Worm (Caenorhabditis elegans): ENCODE data around the gene T08G2.2.

Gene T08G2.2

DNA sequence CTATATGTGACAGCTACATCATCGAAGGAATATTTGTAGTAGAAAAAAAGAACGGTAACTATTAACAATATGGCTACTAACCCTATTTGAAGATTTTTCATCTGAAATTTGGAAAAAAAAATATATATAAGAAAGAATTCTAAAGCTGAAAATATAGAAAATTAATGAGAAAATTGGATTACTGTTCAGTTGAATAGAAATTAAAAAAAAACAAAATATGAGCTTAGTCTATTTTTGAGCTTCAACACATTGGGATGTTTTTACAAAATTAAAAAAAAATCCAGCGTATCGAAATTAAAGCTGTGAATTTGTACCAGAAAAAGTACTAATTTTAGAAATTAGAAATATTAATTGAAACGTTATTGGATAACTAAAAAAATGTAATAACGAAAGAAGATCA lies at the start of gene T08G2.2:
T08G2.2 (minus strand) TSS at position 101 of the 400 bp plus-strand sequence.
- no peak for TF ChIP-seq ceh-16 (tag; optimal IDR thresholded peaks at IDR 0.05)

DNA sequence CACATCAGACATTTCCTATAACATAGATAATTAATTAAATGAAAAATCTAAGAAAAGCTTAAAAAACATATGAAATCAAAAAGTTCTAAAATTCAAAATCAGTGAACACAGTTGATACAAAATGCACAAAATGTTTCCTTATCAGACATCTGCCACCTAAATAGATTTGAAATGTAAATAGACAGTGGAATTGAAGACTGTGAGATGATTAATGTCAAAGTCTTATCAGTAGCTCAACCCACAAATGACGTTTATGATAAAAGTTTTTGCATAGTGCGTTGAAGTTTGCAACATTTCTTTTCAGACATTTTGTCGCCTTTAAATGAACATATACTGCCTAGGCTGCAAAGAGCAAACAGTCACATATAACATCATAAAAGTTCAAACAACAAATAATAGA lies 47.6 kb upstream of the T08G2.2 start, which contains the start of gene Y40C7B.4:
Y40C7B.4 (minus strand) TSS at position 19 of the 400 bp plus-strand sequence.
- TF ChIP-seq ama-1 (optimal IDR thresholded peaks at IDR 0.05) (no peak), nhr-67 (tag; optimal IDR thresholded peaks at IDR 0.05) (no peak), elt-2 (tag; optimal IDR thresholded peaks at IDR 0.05) (peak; percentile 97), mdl-1 (tag; optimal IDR thresholded peaks at IDR 0.05) (no peak), jun-1 (tag; optimal IDR thresholded peaks at IDR 0.05) (peak; percentile 56), pqm-1 (tag; optimal IDR thresholded peaks at IDR 0.05) (peak; percentile 93), pha-4 (tag; optimal IDR thresholded peaks at IDR 0.05) (peak; percentile 67)

DNA sequence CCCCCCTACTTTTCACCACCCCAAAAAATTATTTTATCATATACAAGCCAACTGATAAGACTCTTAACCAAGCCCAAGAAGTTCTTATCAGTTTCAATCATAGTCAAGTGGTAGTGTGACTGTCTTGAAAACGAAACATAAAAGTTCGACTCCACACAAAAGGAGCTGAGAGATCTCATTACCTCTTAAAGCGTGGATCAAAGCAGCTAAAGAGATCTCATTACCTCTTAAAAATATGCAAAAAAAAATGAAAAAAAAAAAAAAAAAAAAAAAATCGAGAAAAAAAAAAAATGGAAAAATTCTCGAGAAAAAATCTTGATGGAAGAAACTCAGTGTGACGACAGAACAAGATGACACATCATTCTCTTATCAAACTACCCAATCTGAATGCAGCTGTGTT lies 46.6 kb upstream of the T08G2.2 start:
- peak; percentile 88 for TF ChIP-seq elt-2 (tag; optimal IDR thresholded peaks at IDR 0.05)
- peak; percentile 25 for TF ChIP-seq pqm-1 (tag; optimal IDR thresholded peaks at IDR 0.05)

DNA sequence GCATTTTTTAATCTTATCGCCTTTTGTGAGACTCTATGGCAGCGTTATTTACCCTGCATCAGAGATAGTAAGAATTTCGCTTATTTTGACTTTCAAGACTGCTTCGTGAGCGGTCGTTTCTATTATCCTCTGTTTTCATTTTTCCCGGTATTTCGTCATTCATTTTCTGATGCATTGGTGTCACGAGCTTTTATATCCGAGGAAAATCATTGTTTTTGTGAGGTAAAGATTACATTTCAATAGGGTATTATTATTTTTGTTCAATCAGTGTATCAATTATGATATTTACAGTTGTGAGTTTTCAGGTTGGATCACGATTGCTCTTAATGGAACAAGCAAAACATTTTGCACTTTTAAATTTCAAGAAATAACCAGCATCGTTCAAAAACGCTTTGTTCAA lies 38.1 kb upstream of the T08G2.2 start:
- TF ChIP-seq elt-2 (tag; optimal IDR thresholded peaks at IDR 0.05) (peak; percentile 26), egl-5 (tag; optimal IDR thresholded peaks at IDR 0.05) (no peak)

DNA sequence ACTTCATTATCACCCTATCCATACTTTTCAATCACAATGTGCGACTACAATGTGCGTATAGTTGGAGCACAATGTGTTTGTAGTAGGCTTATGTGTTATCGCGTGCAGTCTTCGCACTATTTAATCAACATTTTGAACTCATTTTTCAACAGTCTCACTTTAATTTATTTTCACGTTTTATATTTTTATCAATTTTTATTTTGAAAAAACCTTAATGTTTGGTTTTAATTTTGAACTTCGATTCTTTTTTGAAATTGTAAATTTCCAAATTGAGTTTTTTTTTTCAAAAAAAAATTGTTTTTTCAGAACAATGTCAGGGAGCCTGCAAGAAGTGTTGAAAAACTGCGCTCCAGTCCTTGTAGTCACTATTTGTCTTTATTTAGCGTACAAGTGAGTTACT lies 33.9 kb upstream of the T08G2.2 start, which contains the start of gene T25G12.13:
T25G12.13 (plus strand) TSS at position 301 of the 400 bp plus-strand sequence.
- TF ChIP-seq hmg-11 (tag; optimal IDR thresholded peaks at IDR 0.05) (no peak), mdl-1 (tag; optimal IDR thresholded peaks at IDR 0.05) (no peak), elt-2 (tag; optimal IDR thresholded peaks at IDR 0.05) (peak; percentile 30), nhr-43 (tag; optimal IDR thresholded peaks at IDR 0.05; ENCODE audit: poor library complexity, severe bottlenecking) (no peak), ceh-28 (tag; optimal IDR thresholded peaks at IDR 0.05) (no peak), nhr-77 (tag; optimal IDR thresholded peaks at IDR 0.05) (no peak), nfya-1 (tag; optimal IDR thresholded peaks at IDR 0.05; ENCODE audit: insufficient read depth) (no peak), lin-15B (tag; optimal IDR thresholded peaks at IDR 0.05) (no peak), ama-1 (optimal IDR thresholded peaks at IDR 0.05) (no peak)

DNA sequence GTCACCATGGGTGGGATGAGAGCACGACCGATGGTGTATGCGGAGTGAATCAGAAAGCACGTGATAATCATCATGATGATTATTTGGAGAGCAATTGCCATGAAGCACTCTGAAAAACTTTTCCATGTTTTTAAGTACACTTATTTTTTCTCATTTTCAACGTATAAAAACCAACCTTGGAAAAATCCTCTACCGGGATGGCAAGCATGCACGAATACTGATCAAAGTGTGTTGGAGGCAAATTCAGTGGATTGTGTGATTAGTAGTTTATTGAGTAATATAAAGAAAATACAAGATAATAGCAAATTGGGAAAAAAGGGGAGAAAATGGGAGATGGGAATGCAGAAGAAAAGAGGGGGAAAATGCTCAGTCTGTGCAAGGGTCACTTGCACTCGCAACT lies 28.3 kb upstream of the T08G2.2 start, which contains the start of gene T25G12.11:
T25G12.11 (minus strand) TSS at position 101 of the 400 bp plus-strand sequence.
- TF ChIP-seq nhr-11 (tag; optimal IDR thresholded peaks at IDR 0.05), result no peak
- no peak for TF ChIP-seq lsy-12 (tag; optimal IDR thresholded peaks at IDR 0.05)

DNA sequence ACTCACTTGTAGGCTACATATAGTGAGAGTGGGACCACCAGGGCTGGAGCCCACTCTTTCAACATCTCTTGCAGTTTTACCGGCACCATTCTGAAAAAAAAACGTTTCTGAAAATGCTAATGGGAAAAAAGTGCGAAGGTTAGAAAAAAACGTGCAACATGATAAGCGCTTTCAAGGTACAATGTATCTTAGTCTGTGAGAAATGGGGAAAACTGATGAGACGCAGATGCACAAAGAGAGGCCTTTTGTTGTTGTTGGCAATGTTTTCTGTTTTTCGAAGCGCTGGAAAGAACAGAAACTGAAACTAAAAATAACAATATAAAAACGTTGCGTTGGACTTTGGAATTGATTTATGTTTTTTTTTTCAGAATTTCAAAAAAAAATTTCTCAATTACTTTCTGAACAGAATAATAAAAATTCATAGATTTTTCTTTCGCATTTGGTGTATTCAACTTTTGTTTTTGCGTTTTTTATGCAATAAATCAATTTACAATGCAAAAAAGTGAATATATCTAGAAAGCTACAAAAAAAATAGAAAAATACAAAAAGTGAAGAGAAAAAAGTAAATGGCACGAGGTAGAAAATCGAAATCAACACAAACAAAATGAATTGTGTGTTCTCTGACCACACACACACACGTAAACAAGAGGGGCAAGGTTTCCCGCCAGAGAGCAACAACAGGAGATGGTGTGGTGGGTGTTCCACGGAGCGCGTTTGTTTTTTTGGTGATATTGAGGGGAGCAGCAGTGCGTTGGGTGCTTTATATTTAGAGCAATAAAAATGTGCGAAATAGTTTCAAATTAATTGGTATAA lies 26.8 kb upstream of the T08G2.2 start, which contains the start of gene dhs-30:
dhs-30 (minus strand) TSS at position 90 of the 813 bp plus-strand sequence.
- TF ChIP-seq nhr-11 (tag; optimal IDR thresholded peaks at IDR 0.05), result no peak
- TF ChIP-seq lin-39 (tag; optimal IDR thresholded peaks at IDR 0.05), result peak; percentile 35
- TF ChIP-seq elt-2 (tag; optimal IDR thresholded peaks at IDR 0.05), result peak; percentile 37
- peak; percentile 83 for TF ChIP-seq pha-4 (tag; optimal IDR thresholded peaks at IDR 0.05)

DNA sequence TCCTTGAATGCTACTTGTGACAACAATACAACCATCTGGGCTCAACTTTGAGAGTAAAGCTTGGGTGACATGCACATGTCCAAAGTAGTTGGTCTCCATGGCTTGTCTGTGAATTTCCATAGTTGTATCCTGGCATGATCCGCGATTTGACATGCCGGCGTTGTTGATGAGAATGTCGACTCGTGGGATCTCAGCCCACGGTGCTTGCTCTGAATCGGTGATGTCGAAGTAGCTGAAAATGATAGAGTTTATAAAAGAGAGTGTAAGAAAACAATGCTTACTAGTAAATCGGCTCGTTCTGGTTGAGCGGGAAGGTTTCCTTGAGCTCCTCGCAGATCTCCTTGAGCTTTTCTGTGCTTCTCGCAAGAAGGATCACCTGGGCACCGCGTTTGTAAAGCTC lies 25.8 kb upstream of the T08G2.2 start:
- TF ChIP-seq skn-1 (tag; optimal IDR thresholded peaks at IDR 0.05) (no peak), snpc-4 (tag; optimal IDR thresholded peaks at IDR 0.05) (no peak), nhr-67 (tag; optimal IDR thresholded peaks at IDR 0.05) (no peak), eor-1 (tag; optimal IDR thresholded peaks at IDR 0.05) (no peak), unc-62 (GFP tag; optimal IDR thresholded peaks at IDR 0.05) (no peak), hmg-11 (tag; optimal IDR thresholded peaks at IDR 0.05) (no peak), elt-2 (tag; optimal IDR thresholded peaks at IDR 0.05) (no peak), nhr-77 (tag; optimal IDR thresholded peaks at IDR 0.05) (no peak), tbx-2 (tag; optimal IDR thresholded peaks at IDR 0.05) (no peak), egl-5 (tag; optimal IDR thresholded peaks at IDR 0.05) (no peak), R02D3.7 (tag; optimal IDR thresholded peaks at IDR 0.05) (no peak)
